Worm (Caenorhabditis elegans) whole organism, L4/young adult: ENCODE measurements around the gene Y38H8A.7.

Experiments
- W03F9.2 ChIP-seq: fragments of 150-350 bp; optimal IDR thresholded peaks from 2 replicates; lab custom pipeline; 2014; ENCODE audit warnings: missing biosample characterization, missing genetic modification characterization
- dao-5 ChIP-seq: sonication (generic microtip); optimal IDR thresholded peaks from 2 replicates; lab custom pipeline; 2016; ENCODE audit warnings: missing genotype, missing genetic modification characterization, moderate library complexity, missing compliant biosample characterization
- him-1 ChIP-seq: sonication (generic microtip); optimal IDR thresholded peaks from 2 replicates; lab custom pipeline; 2016; ENCODE audit warnings: missing genotype, missing genetic modification reagents, missing genetic modification characterization, missing compliant biosample characterization

ce11 chrIV:13460876-13461275 is 5.6 kb downstream of the Y38H8A.7 start, which contains the start of gene Y38H8A.12:
- TF ChIP-seq W03F9.2 (tag; lab: Kevin White, UChicago) (no peak), him-1 (tag; lab: Kevin White, UChicago) (no peak), dao-5 (tag; lab: Kevin White, UChicago) (no peak)
